Fruit fly (Drosophila melanogaster): ENCODE results near the gene Or67a.

DNA sequence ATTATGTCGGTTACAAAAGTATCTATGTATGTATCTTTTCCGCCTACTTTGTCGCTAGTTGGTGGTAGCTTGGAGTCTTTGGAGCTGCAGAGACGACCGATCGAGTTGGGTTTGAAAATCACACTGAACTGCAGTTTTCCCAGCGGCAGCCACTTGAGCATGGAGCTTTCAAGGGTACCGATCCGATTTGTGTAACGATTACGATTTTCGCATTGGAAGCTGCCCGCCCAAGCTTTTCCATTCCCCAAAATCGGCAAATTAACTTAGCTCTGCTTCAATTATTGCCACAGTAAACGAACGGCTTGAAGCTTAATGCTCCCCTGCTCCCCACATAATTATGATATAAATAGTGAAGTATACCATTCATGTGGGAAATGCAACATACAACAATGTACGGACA, 39.7 kb upstream of the Or67a start, which contains the start of gene CG32036:
- TF ChIP-seq fru (GFP tag; optimal IDR thresholded peaks at IDR 0.05) (no peak), Rel (GFP tag; optimal IDR thresholded peaks at IDR 0.05) (no peak), Rel (tag; optimal IDR thresholded peaks at IDR 0.05) (no peak)
